Fruit fly (Drosophila melanogaster) whole organism, embryonic: ENCODE measurements around the gene Iru.

Experiments
- Ada2b ChIP-seq: fragments of 200-800 bp; sonication (Bioruptor generic); IDR thresholded peaks from 2 replicates; pipeline ENCODE4 v1.3.6; 2022; ENCODE audit warnings: missing biosample characterization, missing genetic modification characterization
- Adf1 ChIP-seq: fragments of 200-800 bp; sonication (Bioruptor generic); IDR thresholded peaks from 2 replicates; pipeline ENCODE4 v1.3.6; 2022; ENCODE audit warnings: missing biosample characterization, missing genetic modification characterization
- CG10462 ChIP-seq: fragments of 200-800 bp; sonication (Bioruptor generic); optimal IDR thresholded peaks from 2 replicates; lab custom pipeline; 2016; ENCODE audit warnings: missing biosample characterization, missing genetic modification characterization
- CG1233 ChIP-seq: fragments of 200-800 bp; sonication (Bioruptor generic); optimal IDR thresholded peaks from 4 replicates; lab custom pipeline; 2018; ENCODE audit warnings: missing biosample characterization, mild to moderate bottlenecking, missing genetic modification characterization
- CG13123 ChIP-seq: fragments of 200-800 bp; sonication (Bioruptor generic); optimal IDR thresholded peaks from 2 replicates; lab custom pipeline; 2016; ENCODE audit warnings: missing biosample characterization, missing genetic modification characterization
- CG13775 ChIP-seq: fragments of 200-800 bp; sonication (Bioruptor generic); optimal IDR thresholded peaks from 3 replicates; lab custom pipeline; 2017; ENCODE audit warnings: missing biosample characterization, mild to moderate bottlenecking, missing genetic modification characterization
- CG1529 ChIP-seq: fragments of 200-800 bp; sonication (Bioruptor generic); optimal IDR thresholded peaks from 3 replicates; lab custom pipeline; 2018; ENCODE audit warnings: missing biosample characterization, missing genetic modification characterization
- CG16863 ChIP-seq: fragments of 200-800 bp; sonication (Bioruptor generic); optimal IDR thresholded peaks from 3 replicates; lab custom pipeline; 2016; ENCODE audit warnings: missing biosample characterization, missing genetic modification characterization
- CG17361 ChIP-seq: fragments of 200-800 bp; sonication (Bioruptor generic); IDR thresholded peaks from 3 replicates; pipeline ENCODE4 v1.3.6; 2022; ENCODE audit warnings: missing biosample characterization, missing genetic modification characterization
- CG18476 ChIP-seq: fragments of 200-800 bp; sonication (Bioruptor generic); optimal IDR thresholded peaks from 2 replicates; lab custom pipeline; 2016; ENCODE audit warnings: missing biosample characterization, mild to moderate bottlenecking, missing genetic modification characterization
- CG2116 ChIP-seq: fragments of 200-800 bp; sonication (Bioruptor generic); optimal IDR thresholded peaks from 3 replicates; lab custom pipeline; 2018; ENCODE audit warnings: missing biosample characterization, mild to moderate bottlenecking, missing genetic modification characterization
- CG2120 ChIP-seq: fragments of 200-800 bp; sonication (Bioruptor generic); optimal IDR thresholded peaks from 3 replicates; lab custom pipeline; 2016; ENCODE audit warnings: missing biosample characterization, missing genetic modification characterization
- CG2129 ChIP-seq: fragments of 200-800 bp; sonication (Bioruptor generic); IDR thresholded peaks from 2 replicates; pipeline ENCODE4 v1.3.6; 2022; ENCODE audit warnings: missing biosample characterization, missing genetic modification characterization; ENCODE audit not compliant: partially characterized antibody
- CG2712 ChIP-seq: fragments of 200-800 bp; optimal IDR thresholded peaks from 3 replicates; lab custom pipeline; 2019; ENCODE audit warnings: missing biosample characterization, mild to moderate bottlenecking, missing genetic modification characterization, moderate library complexity
- CG2875 ChIP-seq: fragments of 200-800 bp; sonication (Bioruptor generic); optimal IDR thresholded peaks from 2 replicates; lab custom pipeline; 2017; ENCODE audit warnings: missing biosample characterization, mild to moderate bottlenecking, missing genetic modification characterization, missing genetic modification reagents
- CG31224 ChIP-seq: fragments of 200-800 bp; sonication (Bioruptor generic); IDR thresholded peaks from 2 replicates; pipeline ENCODE4 v1.3.6; 2022; ENCODE audit warnings: missing biosample characterization, missing genetic modification characterization
- CG31388 ChIP-seq: fragments of 200-800 bp; sonication (Bioruptor generic); optimal IDR thresholded peaks from 2 replicates; lab custom pipeline; 2016; ENCODE audit warnings: missing biosample characterization, missing genetic modification characterization
- CG3995 ChIP-seq: fragments of 200-800 bp; sonication (Bioruptor generic); optimal IDR thresholded peaks from 3 replicates; lab custom pipeline; 2016; ENCODE audit warnings: missing biosample characterization, missing genetic modification characterization
- CG42726 ChIP-seq: fragments of 200-800 bp; sonication (Bioruptor generic); IDR thresholded peaks from 2 replicates; pipeline ENCODE4 v1.3.6; 2022; ENCODE audit warnings: missing biosample characterization, missing genetic modification characterization; ENCODE audit not compliant: partially characterized antibody
- CG4328 ChIP-seq: fragments of 200-800 bp; sonication (Bioruptor generic); optimal IDR thresholded peaks from 3 replicates; lab custom pipeline; 2017; ENCODE audit warnings: missing biosample characterization, missing genetic modification reagents, missing genetic modification characterization
- CG6813 ChIP-seq: fragments of 200-800 bp; sonication (Bioruptor generic); optimal IDR thresholded peaks from 2 replicates; lab custom pipeline; 2017; ENCODE audit warnings: missing biosample characterization, missing genetic modification characterization, mild to moderate bottlenecking, moderate library complexity, missing genetic modification reagents
- CG8924 ChIP-seq: fragments of 200-800 bp; optimal IDR thresholded peaks from 3 replicates; lab custom pipeline; 2019; ENCODE audit warnings: missing biosample characterization, mild to moderate bottlenecking, missing genetic modification characterization, moderate library complexity
- CG9437 ChIP-seq: fragments of 200-800 bp; sonication (Bioruptor generic); optimal IDR thresholded peaks from 2 replicates; lab custom pipeline; 2018; ENCODE audit warnings: missing biosample characterization, mild to moderate bottlenecking, missing genetic modification characterization
- CG9932 ChIP-seq: fragments of 200-800 bp; sonication (Bioruptor generic); IDR thresholded peaks from 2 replicates; pipeline ENCODE4 v1.3.6; 2022; ENCODE audit warnings: missing biosample characterization, missing genetic modification characterization
- Dip3 ChIP-seq: fragments of 200-800 bp; sonication (Bioruptor generic); optimal IDR thresholded peaks from 3 replicates; lab custom pipeline; 2016; ENCODE audit warnings: missing biosample characterization, missing genetic modification characterization
- Drgx ChIP-seq: fragments of 200-800 bp; sonication (Bioruptor generic); IDR thresholded peaks from 2 replicates; pipeline ENCODE4 v1.3.6; 2022; ENCODE audit warnings: missing biosample characterization, missing genetic modification characterization
- E2f1 ChIP-seq: fragments of 200-800 bp; sonication (Bioruptor generic); IDR thresholded peaks from 2 replicates; pipeline ENCODE4 v1.3.6; 2022; ENCODE audit warnings: missing biosample characterization, missing genetic modification characterization
- Ets97D ChIP-seq: fragments of 200-800 bp; sonication (Bioruptor generic); optimal IDR thresholded peaks from 3 replicates; lab custom pipeline; 2016; ENCODE audit warnings: missing biosample characterization, missing genetic modification characterization
- HLHmδ ChIP-seq: fragments of 200-800 bp; sonication (Bioruptor generic); optimal IDR thresholded peaks from 2 replicates; lab custom pipeline; 2018; ENCODE audit warnings: missing biosample characterization, mild to moderate bottlenecking, missing genetic modification characterization, moderate library complexity
- Hr51 ChIP-seq, 2 experiments: fragments of 200-800 bp; sonication (Bioruptor generic); optimal IDR thresholded peaks; 2 replicates in 1 of 2; 3 replicates in 1 of 2; lab custom pipeline; 2016 to 2018; ENCODE audit warnings: missing biosample characterization in 2 of 2, missing genetic modification characterization in 2 of 2, mild to moderate bottlenecking in 1 of 2, moderate library complexity in 1 of 2
- Rx ChIP-seq: fragments of 200-800 bp; sonication (Bioruptor generic); IDR thresholded peaks from 2 replicates; pipeline ENCODE4 v1.3.6; 2022; ENCODE audit warnings: missing biosample characterization, missing genetic modification characterization
- Scr ChIP-seq: fragments of 200-800 bp; sonication (Bioruptor generic); IDR thresholded peaks from 2 replicates; pipeline ENCODE4 v1.3.6; 2022; ENCODE audit warnings: missing biosample characterization, missing genetic modification characterization; ENCODE audit not compliant: partially characterized antibody
- Side ChIP-seq: fragments of 200-800 bp; sonication (Bioruptor generic); optimal IDR thresholded peaks from 2 replicates; lab custom pipeline; 2016; ENCODE audit warnings: missing biosample characterization, missing genetic modification characterization
- Ssrp ChIP-seq: fragments of 200-800 bp; sonication (Bioruptor generic); optimal IDR thresholded peaks from 2 replicates; lab custom pipeline; 2018; ENCODE audit warnings: missing biosample characterization, mild to moderate bottlenecking, missing genetic modification characterization, moderate library complexity
- Vsx1 ChIP-seq: fragments of 200-800 bp; sonication (Bioruptor generic); optimal IDR thresholded peaks from 2 replicates; lab custom pipeline; 2017; ENCODE audit warnings: missing biosample characterization, mild to moderate bottlenecking, missing genetic modification characterization, missing genetic modification reagents
- Xrp1 ChIP-seq: fragments of 200-800 bp; sonication (Bioruptor generic); IDR thresholded peaks from 2 replicates; pipeline ENCODE4 v1.3.6; 2022; ENCODE audit warnings: missing biosample characterization, missing genetic modification characterization
- ac ChIP-seq: fragments of 200-800 bp; sonication (Bioruptor generic); optimal IDR thresholded peaks from 3 replicates; lab custom pipeline; 2017; ENCODE audit warnings: missing biosample characterization, mild to moderate bottlenecking, missing genetic modification characterization
- crol ChIP-seq: fragments of 200-800 bp; sonication (Bioruptor generic); IDR thresholded peaks from 2 replicates; pipeline ENCODE4 v1.3.6; 2022; ENCODE audit warnings: missing biosample characterization, missing genetic modification characterization
- jing ChIP-seq: fragments of 200-800 bp; sonication (Bioruptor generic); optimal IDR thresholded peaks from 2 replicates; lab custom pipeline; 2018; ENCODE audit warnings: missing biosample characterization, mild to moderate bottlenecking, missing genetic modification characterization
- kah ChIP-seq: fragments of 200-800 bp; sonication (Bioruptor generic); optimal IDR thresholded peaks from 2 replicates; lab custom pipeline; 2018; ENCODE audit warnings: missing biosample characterization, mild to moderate bottlenecking, missing genetic modification characterization
- lola ChIP-seq, 3 experiments: fragments of >200 bp in 2 of 3; fragments of 200-800 bp in 1 of 3; sonication (Bioruptor generic) in 1 of 3; optimal IDR thresholded peaks; 2 replicates each; lab custom pipeline; 2017 to 2019; ENCODE audit warnings: missing biosample characterization in 3 of 3, missing genetic modification characterization in 3 of 3, mild to moderate bottlenecking in 1 of 3, moderate library complexity in 1 of 3
- mam ChIP-seq: fragments of 200-800 bp; sonication (Bioruptor generic); optimal IDR thresholded peaks from 3 replicates; lab custom pipeline; 2016; ENCODE audit warnings: missing biosample characterization, missing genetic modification characterization
- sr ChIP-seq: fragments of 200-800 bp; sonication (Bioruptor generic); IDR thresholded peaks from 3 replicates; pipeline ENCODE4 v1.3.6; 2022; ENCODE audit warnings: missing biosample characterization, missing genetic modification characterization
- stc ChIP-seq: fragments of 200-800 bp; sonication (Bioruptor generic); IDR thresholded peaks from 2 replicates; pipeline ENCODE4 v1.3.6; 2022; ENCODE audit warnings: missing biosample characterization, missing genetic modification characterization
- toy ChIP-seq: fragments of 200-800 bp; sonication (Bioruptor generic); IDR thresholded peaks from 2 replicates; pipeline ENCODE4 v1.3.6; 2022; ENCODE audit warnings: missing biosample characterization, missing genetic modification characterization
- trh ChIP-seq: fragments of 200-800 bp; sonication (Bioruptor generic); optimal IDR thresholded peaks from 2 replicates; lab custom pipeline; 2016; ENCODE audit warnings: missing biosample characterization, missing genetic modification characterization
- unc-4 ChIP-seq: fragments of 200-800 bp; sonication (Bioruptor generic); IDR thresholded peaks from 2 replicates; pipeline ENCODE4 v1.3.6; 2022; ENCODE audit warnings: missing biosample characterization, missing genetic modification characterization; ENCODE audit not compliant: partially characterized antibody
- vfl ChIP-seq: fragments of 200-800 bp; sonication (Bioruptor generic); optimal IDR thresholded peaks from 2 replicates; lab custom pipeline; 2016; ENCODE audit warnings: missing biosample characterization, missing genetic modification characterization
- wek ChIP-seq: fragments of 200-800 bp; sonication (Bioruptor generic); optimal IDR thresholded peaks from 3 replicates; lab custom pipeline; 2018; ENCODE audit warnings: missing biosample characterization, mild to moderate bottlenecking, missing genetic modification characterization, moderate library complexity
- zen2 ChIP-seq: fragments of 200-800 bp; sonication (Bioruptor generic); IDR thresholded peaks from 3 replicates; pipeline ENCODE4 v1.3.6; 2022; ENCODE audit warnings: missing biosample characterization, missing genetic modification characterization; ENCODE audit not compliant: partially characterized antibody
- zfh2 ChIP-seq: fragments of 200-800 bp; sonication (Bioruptor generic); optimal IDR thresholded peaks from 2 replicates; lab custom pipeline; 2016; ENCODE audit warnings: missing biosample characterization, missing genetic modification characterization

Gene Iru

dm6 chr3R:9039448-9039847, 33.2 kb downstream of the Iru start, which contains the start of gene neur (continued):
- TF ChIP-seq Rx (no peak), Ssrp (tag; lab: Kevin White, UChicago) (peak; percentile 2), zfh2 (GFP tag; lab: Kevin White, UChicago) (peak; percentile 18), Side (GFP tag; lab: Kevin White, UChicago) (peak; percentile 32), CG9932 (GFP tag; lab: Robert Waterston, UW) (peak; percentile 45; the same call in 1 of the 2 replicates), CG6813 (GFP tag; lab: Kevin White, UChicago) (no peak), E2f1 (GFP tag; lab: Robert Waterston, UW) (no peak), Drgx (GFP tag; lab: Robert Waterston, UW) (no peak), unc-4 (GFP tag; lab: Robert Waterston, UW) (peak; percentile 72), lola (GFP tag; optimal IDR thresholded peaks at IDR 0.05; lab: Kevin White, UChicago) (peak in 1 of 3 experiments; percentile 23), Dip3 (no peak), jing (no peak), CG10462 (GFP tag; lab: Kevin White, UChicago) (no peak), vfl (GFP tag; lab: Kevin White, UChicago) (no peak), CG9437 (GFP tag; lab: Kevin White, UChicago) (no peak), sr (GFP tag; lab: Robert Waterston, UW) (no peak), CG2875 (no peak), kah (GFP tag; lab: Kevin White, UChicago) (no peak), Ada2b (GFP tag; lab: Robert Waterston, UW) (no peak), wek (no peak), crol (no peak), Hr51 (GFP tag; optimal IDR thresholded peaks at IDR 0.05; lab: Kevin White, UChicago) (no peak), CG2116 (GFP tag; lab: Kevin White, UChicago) (peak; percentile 54), CG2129 (peak; percentile 36), CG2712 (tag; lab: Kevin White, UChicago) (peak; percentile 42), zen2 (GFP tag; lab: Robert Waterston, UW) (peak; percentile 56; the same call in 1 of the 3 replicates), stc (GFP tag; lab: Robert Waterston, UW) (no peak), CG17361 (GFP tag; lab: Robert Waterston, UW) (peak; percentile 60; the same call in 2 of the 3 replicates), trh (no peak), CG1233 (GFP tag; lab: Kevin White, UChicago) (no peak), Adf1 (no peak), CG2120 (peak; percentile 19), CG1529 (GFP tag; lab: Kevin White, UChicago) (no peak), CG42726 (GFP tag; lab: Robert Waterston, UW) (0 out of 2 replicates have a peak, but pooled peaks have one; percentile 35), CG31224 (GFP tag; lab: Robert Waterston, UW) (no peak), Scr (GFP tag; lab: Robert Waterston, UW) (peak; percentile 78), CG16863 (GFP tag; lab: Kevin White, UChicago) (no peak), HLHmδ (no peak), Ets97D (GFP tag; lab: Kevin White, UChicago) (peak; percentile 97), ac (GFP tag; lab: Kevin White, UChicago) (no peak), CG31388 (GFP tag; lab: Kevin White, UChicago) (no peak), CG3995 (GFP tag; lab: Kevin White, UChicago) (peak; percentile 99), Vsx1 (GFP tag; lab: Kevin White, UChicago) (no peak), CG18476 (GFP tag; lab: Kevin White, UChicago) (no peak), CG13123 (GFP tag; lab: Kevin White, UChicago) (no peak), CG4328 (GFP tag; lab: Kevin White, UChicago) (peak; percentile 15), mam (GFP tag; lab: Kevin White, UChicago) (no peak), toy (no peak), CG13775 (GFP tag; lab: Kevin White, UChicago) (peak; percentile 28), Xrp1 (GFP tag; lab: Robert Waterston, UW) (no peak), CG8924 (tag; lab: Kevin White, UChicago) (peak; percentile 44)
